Worm (Caenorhabditis elegans): ENCODE results near the gene F09E5.7.

DNA sequence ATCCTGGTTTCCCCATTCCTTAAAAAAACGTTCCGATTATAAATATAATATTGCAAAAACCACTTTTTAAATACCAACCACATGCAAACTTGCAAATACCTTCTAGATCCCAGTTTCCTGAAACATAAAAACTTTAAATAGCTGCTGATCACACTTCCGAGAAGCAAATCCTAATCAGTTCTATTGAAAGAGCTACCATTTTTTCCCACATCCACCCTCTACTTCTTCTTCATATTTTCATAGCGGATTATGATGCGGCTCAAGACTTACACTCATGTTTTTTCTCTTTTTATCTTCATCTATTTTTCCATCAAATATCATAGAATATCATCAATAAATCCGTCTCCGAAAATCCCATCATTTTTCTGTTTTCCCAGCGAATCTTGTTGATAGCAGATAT is 25.0 kb upstream of the F09E5.7 start:
- TF ChIP-seq dao-5 (tag; optimal IDR thresholded peaks at IDR 0.05) (no peak), W03F9.2 (tag; optimal IDR thresholded peaks at IDR 0.05) (no peak), him-1 (tag; optimal IDR thresholded peaks at IDR 0.05) (no peak)
